Fruit fly (Drosophila melanogaster) Kc167 (cell line): ENCODE results near the gene CG5177.

Experiments
- Myc ChIP-seq: fragments of >200 bp; optimal IDR thresholded peaks from 2 replicates; lab custom pipeline; 2017; ENCODE audit warnings: missing external identifiers
- Sin3A ChIP-seq: fragments of >200 bp; optimal IDR thresholded peaks from 2 replicates; lab custom pipeline; 2018; ENCODE audit warnings: missing external identifiers
- h ChIP-seq: fragments of >200 bp; optimal IDR thresholded peaks from 3 replicates; lab custom pipeline; 2018; ENCODE audit warnings: missing external identifiers
- insv ChIP-seq: fragments of >200 bp; optimal IDR thresholded peaks from 3 replicates; lab custom pipeline; 2018; ENCODE audit warnings: missing external identifiers
- psq ChIP-seq: fragments of >200 bp; optimal IDR thresholded peaks from 2 replicates; lab custom pipeline; 2017; ENCODE audit warnings: missing external identifiers

dm6 chr2L:7404923-7405322, at the start of gene CG5177:
- TF ChIP-seq insv (lab: Kevin White, UChicago) (no peak), Myc (no peak), h (lab: Kevin White, UChicago) (no peak), Sin3A (lab: Kevin White, UChicago) (no peak), psq (lab: Kevin White, UChicago) (no peak)
